Worm (Caenorhabditis elegans) whole organism, late embryonic: Measurements from ENCODE around the gene C53D6.10.

ENCODE experiments used
- K09A11.1 ChIP-seq: sonication (generic microtip); optimal IDR thresholded peaks from 2 replicates; lab custom pipeline; 2017; ENCODE audit warnings: antibody characterized with exemption, mild to moderate bottlenecking, missing genetic modification characterization, missing compliant biosample characterization; ENCODE audit not compliant: insufficient read depth
- Y22D7AL.16 ChIP-seq: sonication (generic microtip); optimal IDR thresholded peaks from 2 replicates; lab custom pipeline; 2016; ENCODE audit warnings: missing genetic modification characterization, missing compliant biosample characterization
- ceh-14 ChIP-seq: sonication (generic microtip); optimal IDR thresholded peaks from 2 replicates; lab custom pipeline; 2016; ENCODE audit warnings: missing genotype, missing genetic modification characterization, missing compliant biosample characterization
- ceh-18 ChIP-seq: sonication (generic microtip); optimal IDR thresholded peaks from 2 replicates; lab custom pipeline; 2016; ENCODE audit warnings: missing genetic modification characterization, missing compliant biosample characterization
- ceh-19 ChIP-seq: fragments of 200-800 bp; sonication (Bioruptor generic); optimal IDR thresholded peaks from 2 replicates; lab custom pipeline; 2018; ENCODE audit warnings: mild to moderate bottlenecking, missing genetic modification characterization, missing compliant biosample characterization
- ceh-2 ChIP-seq: sonication (generic microtip); optimal IDR thresholded peaks from 2 replicates; lab custom pipeline; 2016; ENCODE audit warnings: missing genotype, missing genetic modification characterization, missing compliant biosample characterization
- ceh-48 ChIP-seq: sonication (generic microtip); optimal IDR thresholded peaks from 2 replicates; lab custom pipeline; 2016; ENCODE audit warnings: missing genetic modification characterization, inconsistent platforms, missing compliant biosample characterization
- dve-1 ChIP-seq: sonication (generic microtip); optimal IDR thresholded peaks from 2 replicates; lab custom pipeline; 2017; ENCODE audit warnings: antibody characterized with exemption, mild to moderate bottlenecking, missing genetic modification characterization, missing compliant biosample characterization
- elt-2 ChIP-seq: sonication (generic microtip); optimal IDR thresholded peaks from 2 replicates; lab custom pipeline; 2016; ENCODE audit warnings: missing genetic modification reagents, missing genetic modification characterization, missing compliant biosample characterization
- ets-4 ChIP-seq: sonication (generic microtip); optimal IDR thresholded peaks from 2 replicates; lab custom pipeline; 2016; ENCODE audit warnings: missing genetic modification characterization, missing compliant biosample characterization
- fax-1 ChIP-seq: sonication (generic microtip); optimal IDR thresholded peaks from 2 replicates; lab custom pipeline; 2016; ENCODE audit warnings: missing genotype, missing genetic modification characterization, missing compliant biosample characterization
- fkh-10 ChIP-seq: fragments of 150-350 bp; optimal IDR thresholded peaks from 2 replicates; lab custom pipeline; 2014; ENCODE audit warnings: missing biosample characterization, missing genetic modification reagents, missing genetic modification characterization
- gmeb-2 ChIP-seq: sonication (generic microtip); optimal IDR thresholded peaks from 2 replicates; lab custom pipeline; 2016; ENCODE audit warnings: missing genetic modification characterization, inconsistent platforms, missing compliant biosample characterization
- hlh-13 ChIP-seq: fragments of 200-800 bp; sonication (Bioruptor generic); optimal IDR thresholded peaks from 2 replicates; lab custom pipeline; 2018; ENCODE audit warnings: mild to moderate bottlenecking, missing genetic modification characterization, missing compliant biosample characterization
- lim-6 ChIP-seq: sonication (generic microtip); optimal IDR thresholded peaks from 2 replicates; lab custom pipeline; 2016; ENCODE audit warnings: missing genetic modification characterization, missing compliant biosample characterization
- madf-2 ChIP-seq: sonication (generic microtip); optimal IDR thresholded peaks from 2 replicates; lab custom pipeline; 2017; ENCODE audit warnings: missing genetic modification characterization, missing compliant biosample characterization
- mec-3 ChIP-seq: sonication (generic microtip); optimal IDR thresholded peaks from 2 replicates; lab custom pipeline; 2016; ENCODE audit warnings: borderline replicate concordance, missing genetic modification characterization, missing compliant biosample characterization
- nfya-1 ChIP-seq: sonication (generic microtip); optimal IDR thresholded peaks from 2 replicates; lab custom pipeline; 2017; ENCODE audit warnings: missing genetic modification characterization, mild to moderate bottlenecking, missing compliant biosample characterization, antibody characterized with exemption, moderate library complexity
- nhr-11 ChIP-seq: fragments of 150-350 bp; optimal IDR thresholded peaks from 2 replicates; lab custom pipeline; 2014; ENCODE audit warnings: missing biosample characterization, missing genetic modification characterization
- npax-4 ChIP-seq: sonication (generic microtip); optimal IDR thresholded peaks from 2 replicates; lab custom pipeline; 2016; ENCODE audit warnings: missing genetic modification characterization, missing compliant biosample characterization
- pha-2 ChIP-seq: sonication (generic microtip); optimal IDR thresholded peaks from 2 replicates; lab custom pipeline; 2017; ENCODE audit warnings: mild to moderate bottlenecking, missing genetic modification characterization, missing compliant biosample characterization
- rnt-1 ChIP-seq: sonication (generic microtip); optimal IDR thresholded peaks from 2 replicates; lab custom pipeline; 2016; ENCODE audit warnings: missing genetic modification characterization, missing compliant biosample characterization
- sox-2 ChIP-seq: fragments of 200-800 bp; sonication (Bioruptor generic); IDR thresholded peaks from 2 replicates; pipeline ENCODE4 v1.3.6; 2022; ENCODE audit warnings: missing genetic modification reagents, missing genetic modification characterization, missing compliant biosample characterization
- sox-4 ChIP-seq: sonication (generic microtip); optimal IDR thresholded peaks from 2 replicates; lab custom pipeline; 2017; ENCODE audit warnings: mild to moderate bottlenecking, missing genetic modification characterization, inconsistent platforms, missing compliant biosample characterization
- syd-9 ChIP-seq: sonication (generic microtip); optimal IDR thresholded peaks from 2 replicates; lab custom pipeline; 2016; ENCODE audit warnings: mild to moderate bottlenecking, missing genetic modification characterization, moderate library complexity, missing compliant biosample characterization
- tbx-2 ChIP-seq: sonication (generic microtip); optimal IDR thresholded peaks from 2 replicates; lab custom pipeline; 2016; ENCODE audit warnings: missing genetic modification characterization, missing compliant biosample characterization
- tbx-7 ChIP-seq: sonication (generic microtip); optimal IDR thresholded peaks from 2 replicates; lab custom pipeline; 2016; ENCODE audit warnings: missing genotype, missing genetic modification characterization, missing compliant biosample characterization
- unc-86 ChIP-seq: sonication (generic microtip); optimal IDR thresholded peaks from 2 replicates; lab custom pipeline; 2016; ENCODE audit warnings: missing genetic modification characterization, missing compliant biosample characterization

C53D6.10 gene

DNA sequence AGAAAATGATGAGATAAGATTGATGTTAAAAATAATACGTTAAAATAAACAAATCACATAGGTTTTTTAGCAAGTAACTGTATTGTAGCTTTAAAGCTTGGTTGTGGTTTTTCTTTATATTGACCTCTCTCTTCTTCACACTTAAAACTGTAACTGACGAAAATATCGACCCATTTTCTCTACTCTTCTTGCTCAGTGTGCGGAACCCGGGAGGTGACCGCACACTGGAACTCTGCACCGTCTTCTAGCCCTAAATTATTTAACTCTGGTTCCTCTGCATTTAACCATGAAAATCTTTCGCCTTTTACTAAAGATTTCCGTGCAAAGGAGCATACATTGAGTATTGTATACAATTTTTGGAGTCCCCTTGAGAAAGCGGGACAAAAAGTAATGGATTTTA lies 39.8 kb downstream of the C53D6.10 start:
- TF ChIP-seq madf-2 (tag; lab: Kevin White, UChicago) (no peak), ceh-48 (no peak), nfya-1 (no peak)

ce11 chrIV:8992786-8993185 lies 41.5 kb downstream of the C53D6.10 start, which contains the start of gene mltn-12:
mltn-12 (plus strand) TSS chrIV:8993086.
- TF ChIP-seq lim-6 (tag; lab: Kevin White, UChicago), result no peak
- no peak for TF ChIP-seq ceh-14 (tag; lab: Kevin White, UChicago)
- no peak for TF ChIP-seq ceh-19 (GFP tag; lab: Kevin White, UChicago)
- no peak for TF ChIP-seq pha-2 (tag; lab: Kevin White, UChicago)
- TF ChIP-seq mec-3 (tag; lab: Kevin White, UChicago), result no peak
- TF ChIP-seq dve-1 (tag; lab: Kevin White, UChicago), result no peak
- no peak for TF ChIP-seq syd-9 (tag; lab: Kevin White, UChicago)
- TF ChIP-seq elt-2 (tag; lab: Kevin White, UChicago), result no peak
- no peak for TF ChIP-seq fkh-10 (GFP tag; lab: Kevin White, UChicago)
- TF ChIP-seq sox-2 (GFP tag; lab: Robert Waterston, UW), result no peak
- no peak for TF ChIP-seq ceh-2 (tag; lab: Kevin White, UChicago)
- no peak for TF ChIP-seq unc-86 (tag; lab: Kevin White, UChicago)
- TF ChIP-seq ets-4 (tag; lab: Kevin White, UChicago), result no peak
- no peak for TF ChIP-seq K09A11.1
- TF ChIP-seq gmeb-2 (tag; lab: Kevin White, UChicago), result no peak
- no peak for TF ChIP-seq Y22D7AL.16 (tag; lab: Kevin White, UChicago)
- no peak for TF ChIP-seq tbx-2 (tag; lab: Kevin White, UChicago)
- no peak for TF ChIP-seq nhr-11 (tag; lab: Kevin White, UChicago)
- no peak for TF ChIP-seq npax-4

- no peak for TF ChIP-seq tbx-7 (tag; lab: Kevin White, UChicago)
- TF ChIP-seq ceh-48, result peak; percentile 81
- TF ChIP-seq elt-2 (tag; lab: Kevin White, UChicago), result peak; percentile 81
- no peak for TF ChIP-seq ceh-2 (tag; lab: Kevin White, UChicago)
- TF ChIP-seq sox-4 (tag; lab: Kevin White, UChicago), result no peak
- no peak for TF ChIP-seq rnt-1 (tag; lab: Kevin White, UChicago)
- no peak for TF ChIP-seq ceh-18 (tag; lab: Kevin White, UChicago)
- TF ChIP-seq nfya-1, result peak; percentile 19
- TF ChIP-seq lim-6 (tag; lab: Kevin White, UChicago), result no peak
- no peak for TF ChIP-seq unc-86 (tag; lab: Kevin White, UChicago)
- TF ChIP-seq, all 69 proteins: peak for 3
These were observed 47.4 kb downstream of the C53D6.10 start, which contains the start of gene bre-1 for ce11 chrIV:8986761-8987316. bre-1 (plus strand) TSS chrIV:8987266.

DNA sequence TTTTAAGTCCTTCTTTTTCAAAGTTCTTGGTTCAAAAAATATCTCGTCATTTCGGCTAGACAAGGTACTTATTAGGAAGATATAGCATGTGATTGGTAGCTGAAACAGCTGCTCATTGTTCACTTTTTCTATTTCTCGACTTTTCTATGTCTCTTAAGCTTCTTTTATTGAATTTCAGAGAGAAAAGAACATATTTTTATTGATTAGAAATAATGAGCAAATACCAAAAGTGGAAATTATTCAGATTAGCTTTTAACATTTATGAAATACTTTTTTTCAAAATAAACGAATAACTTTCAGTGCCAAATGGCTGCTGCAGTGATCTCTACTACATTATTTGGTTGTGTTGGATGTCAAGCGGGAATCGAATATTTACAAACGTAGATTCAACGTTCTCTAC lies 49.7 kb downstream of the C53D6.10 start, which contains the start of gene nstp-1:
TSS of gene nstp-1 (plus strand) at position 301 of the 400 bp plus-strand sequence.
- no peak for TF ChIP-seq fax-1 (tag; lab: Kevin White, UChicago)
- TF ChIP-seq hlh-13 (GFP tag; lab: Kevin White, UChicago), result no peak
